Fruit fly (Drosophila melanogaster) whole organism, embryonic: ENCODE data around the gene LSm7.

ENCODE experiments used
- Antp ChIP-seq: fragments of 200-800 bp; sonication (Bioruptor generic); optimal IDR thresholded peaks from 3 replicates; lab custom pipeline; 2016; ENCODE audit warnings: missing biosample characterization, missing genetic modification characterization
- Awh ChIP-seq: fragments of 200-800 bp; sonication (Bioruptor generic); IDR thresholded peaks from 2 replicates; pipeline ENCODE4, ENCODE4 v1.3.6; 2022; ENCODE audit warnings: missing biosample characterization, missing genetic modification characterization
- B-H2 ChIP-seq: fragments of 200-800 bp; sonication (Bioruptor generic); optimal IDR thresholded peaks from 2 replicates; lab custom pipeline; 2018; ENCODE audit warnings: missing biosample characterization, mild to moderate bottlenecking, missing genetic modification characterization
- Bdp1 ChIP-seq: fragments of 200-800 bp; sonication (Bioruptor generic); optimal IDR thresholded peaks from 3 replicates; lab custom pipeline; 2016; ENCODE audit warnings: missing biosample characterization, missing genetic modification characterization
- Bteb2 ChIP-seq: fragments of 200-800 bp; sonication (Bioruptor generic); optimal IDR thresholded peaks from 2 replicates; lab custom pipeline; 2016; ENCODE audit warnings: missing biosample characterization, missing genetic modification characterization
- CG10366 ChIP-seq: fragments of 200-800 bp; sonication (Bioruptor generic); IDR thresholded peaks from 2 replicates; pipeline ENCODE4 v1.3.6; 2022; ENCODE audit warnings: missing biosample characterization, missing genetic modification characterization
- CG10979 ChIP-seq: fragments of 200-800 bp; sonication (Bioruptor generic); optimal IDR thresholded peaks from 2 replicates; lab custom pipeline; 2018; ENCODE audit warnings: missing biosample characterization, mild to moderate bottlenecking, missing genetic modification characterization, moderate library complexity
- CG11093 ChIP-seq: fragments of 200-800 bp; sonication (Bioruptor generic); IDR thresholded peaks from 3 replicates; pipeline ENCODE4 v1.3.6; 2022; ENCODE audit warnings: missing biosample characterization, missing genetic modification characterization
- CG11696 ChIP-seq: fragments of 200-800 bp; sonication (Bioruptor generic); IDR thresholded peaks from 2 replicates; pipeline ENCODE4 v1.3.6; 2022; ENCODE audit warnings: missing biosample characterization, missing genetic modification characterization
- CG11723 ChIP-seq: fragments of 200-800 bp; sonication (Bioruptor generic); optimal IDR thresholded peaks from 2 replicates; lab custom pipeline; 2017; ENCODE audit warnings: missing biosample characterization, mild to moderate bottlenecking, missing genetic modification characterization
- CG12155 ChIP-seq: fragments of 200-800 bp; sonication (Bioruptor generic); optimal IDR thresholded peaks from 3 replicates; lab custom pipeline; 2016; ENCODE audit warnings: missing biosample characterization, missing genetic modification characterization
- CG13287 ChIP-seq: fragments of 200-800 bp; sonication (Bioruptor generic); IDR thresholded peaks from 2 replicates; pipeline ENCODE4 v1.3.6; 2022; ENCODE audit warnings: missing biosample characterization, missing genetic modification characterization; ENCODE audit not compliant: partially characterized antibody
- CG14441 ChIP-seq: fragments of 200-800 bp; sonication (Bioruptor generic); IDR thresholded peaks from 2 replicates; pipeline ENCODE4 v1.3.6; 2022; ENCODE audit warnings: missing biosample characterization, missing genetic modification characterization
- CG15696 ChIP-seq: fragments of 200-800 bp; sonication (Bioruptor generic); optimal IDR thresholded peaks from 2 replicates; lab custom pipeline; 2019; ENCODE audit warnings: missing biosample characterization, mild to moderate bottlenecking, missing genetic modification characterization, moderate library complexity
- CG16779 ChIP-seq: fragments of 200-800 bp; sonication (Bioruptor generic); IDR thresholded peaks from 2 replicates; pipeline ENCODE4 v1.3.6; 2022; ENCODE audit warnings: missing biosample characterization, missing genetic modification characterization
- CG16813 ChIP-seq: fragments of 200-800 bp; sonication (Bioruptor generic); IDR thresholded peaks from 3 replicates; pipeline ENCODE4 v1.3.6; 2022; ENCODE audit warnings: missing biosample characterization, missing genetic modification characterization; ENCODE audit not compliant: partially characterized antibody
- CG2116 ChIP-seq: fragments of 200-800 bp; sonication (Bioruptor generic); optimal IDR thresholded peaks from 3 replicates; lab custom pipeline; 2018; ENCODE audit warnings: missing biosample characterization, mild to moderate bottlenecking, missing genetic modification characterization
- CG2678 ChIP-seq: fragments of 200-800 bp; sonication (Bioruptor generic); optimal IDR thresholded peaks from 3 replicates; lab custom pipeline; 2019; ENCODE audit warnings: missing biosample characterization, mild to moderate bottlenecking, missing genetic modification characterization, moderate library complexity
- CG31441 ChIP-seq: fragments of 200-800 bp; sonication (Bioruptor generic); IDR thresholded peaks from 2 replicates; pipeline ENCODE4 v1.3.6; 2022; ENCODE audit warnings: missing biosample characterization, missing genetic modification characterization
- CG4820 ChIP-seq: fragments of 200-800 bp; sonication (Bioruptor generic); optimal IDR thresholded peaks from 3 replicates; lab custom pipeline; 2016; ENCODE audit warnings: missing biosample characterization, missing genetic modification characterization
- CG5180 ChIP-seq: fragments of 200-800 bp; sonication (Bioruptor generic); optimal IDR thresholded peaks from 3 replicates; lab custom pipeline; 2017; ENCODE audit warnings: missing biosample characterization, missing genetic modification characterization, mild to moderate bottlenecking, moderate library complexity, missing genetic modification reagents
- CG6791 ChIP-seq: fragments of 200-800 bp; sonication (Bioruptor generic); IDR thresholded peaks from 3 replicates; pipeline ENCODE4 v1.3.6; 2022; ENCODE audit warnings: missing biosample characterization, missing genetic modification characterization; ENCODE audit not compliant: partially characterized antibody
- CG7745 ChIP-seq: fragments of 200-800 bp; sonication (Bioruptor generic); optimal IDR thresholded peaks from 2 replicates; lab custom pipeline; 2018; ENCODE audit warnings: missing biosample characterization, mild to moderate bottlenecking, missing genetic modification characterization, moderate library complexity
- CHES-1-like ChIP-seq: fragments of 200-800 bp; sonication (Bioruptor generic); optimal IDR thresholded peaks from 2 replicates; lab custom pipeline; 2016; ENCODE audit warnings: missing biosample characterization, missing genetic modification characterization
- Dad ChIP-seq: fragments of 200-800 bp; sonication (Bioruptor generic); optimal IDR thresholded peaks from 3 replicates; lab custom pipeline; 2016; ENCODE audit warnings: missing biosample characterization, missing genetic modification characterization
- Dek ChIP-seq: fragments of 200-800 bp; sonication (Bioruptor generic); optimal IDR thresholded peaks from 3 replicates; lab custom pipeline; 2019; ENCODE audit warnings: missing biosample characterization, mild to moderate bottlenecking, missing genetic modification characterization, moderate library complexity
- Fer3 ChIP-seq: fragments of 200-800 bp; sonication (Bioruptor generic); optimal IDR thresholded peaks from 2 replicates; lab custom pipeline; 2018; ENCODE audit warnings: missing biosample characterization, mild to moderate bottlenecking, missing genetic modification characterization, moderate library complexity
- MBD-R2 ChIP-seq: fragments of 200-800 bp; sonication (Bioruptor generic); IDR thresholded peaks from 2 replicates; pipeline ENCODE4 v1.3.6; 2022; ENCODE audit warnings: missing biosample characterization, missing genetic modification characterization
- Mad ChIP-seq: fragments of 200-800 bp; sonication (Bioruptor generic); optimal IDR thresholded peaks from 2 replicates; lab custom pipeline; 2016; ENCODE audit warnings: missing biosample characterization, missing genetic modification characterization
- Med ChIP-seq: fragments of 200-800 bp; sonication (Bioruptor generic); peaks from one replicate; lab custom pipeline; 2016; ENCODE audit warnings: missing biosample characterization, missing genetic modification characterization, mild to moderate bottlenecking, inconsistent platforms, moderate library complexity
- ato ChIP-seq: fragments of 200-800 bp; sonication (Bioruptor generic); IDR thresholded peaks from 2 replicates; pipeline ENCODE4 v1.3.6; 2022; ENCODE audit warnings: missing biosample characterization, missing genetic modification characterization; ENCODE audit not compliant: partially characterized antibody
- cad ChIP-seq: fragments of >200 bp; optimal IDR thresholded peaks from 2 replicates; lab custom pipeline; 2017; ENCODE audit warnings: missing biosample characterization, missing genetic modification characterization
- cas ChIP-seq: fragments of 200-800 bp; sonication (Bioruptor generic); IDR thresholded peaks from 2 replicates; pipeline ENCODE4 v1.3.6; 2022; ENCODE audit warnings: missing biosample characterization, missing genetic modification characterization
- eyg ChIP-seq: fragments of 200-800 bp; sonication (Bioruptor generic); optimal IDR thresholded peaks from 3 replicates; lab custom pipeline; 2016; ENCODE audit warnings: missing biosample characterization, missing genetic modification characterization
- fu2 ChIP-seq: fragments of 200-800 bp; sonication (Bioruptor generic); optimal IDR thresholded peaks from 2 replicates; lab custom pipeline; 2016; ENCODE audit warnings: missing biosample characterization, missing genetic modification characterization
- klu ChIP-seq: fragments of 200-800 bp; sonication (Bioruptor generic); IDR thresholded peaks from 2 replicates; pipeline ENCODE4 v1.3.6; 2022; ENCODE audit warnings: missing biosample characterization, missing genetic modification characterization
- org-1 ChIP-seq: fragments of 200-800 bp; sonication (Bioruptor generic); optimal IDR thresholded peaks from 2 replicates; lab custom pipeline; 2017; ENCODE audit warnings: missing biosample characterization, missing genetic modification characterization
- pb ChIP-seq: fragments of 200-800 bp; sonication (Bioruptor generic); optimal IDR thresholded peaks from 3 replicates; lab custom pipeline; 2016; ENCODE audit warnings: missing biosample characterization, missing genetic modification characterization
- pnt ChIP-seq: fragments of 200-800 bp; sonication (Bioruptor generic); optimal IDR thresholded peaks from 3 replicates; lab custom pipeline; 2016; ENCODE audit warnings: missing biosample characterization, missing genetic modification characterization
- prd ChIP-seq, 3 experiments: fragments of >200 bp in 2 of 3; fragments of 200-800 bp in 1 of 3; sonication (Bioruptor generic) in 1 of 3; optimal IDR thresholded peaks in 2 of 3; IDR thresholded peaks in 1 of 3; 2 replicates in 2 of 3; 3 replicates in 1 of 3; pipeline versions ENCODE4 v1.3.6 to Lab custom; 2017 to 2022; ENCODE audit warnings: missing biosample characterization in 1 of 3, missing genetic modification characterization in 1 of 3
- ranshi ChIP-seq: fragments of 200-800 bp; sonication (Bioruptor generic); IDR thresholded peaks from 2 replicates; pipeline ENCODE4 v1.3.6; 2022; ENCODE audit warnings: missing biosample characterization, missing genetic modification characterization
- schlank ChIP-seq: fragments of 200-800 bp; sonication (Bioruptor generic); optimal IDR thresholded peaks from 2 replicates; lab custom pipeline; 2018; ENCODE audit warnings: missing biosample characterization, mild to moderate bottlenecking, missing genetic modification characterization
- sd ChIP-seq: fragments of 200-800 bp; sonication (Bioruptor generic); optimal IDR thresholded peaks from 3 replicates; lab custom pipeline; 2018; ENCODE audit warnings: missing biosample characterization, mild to moderate bottlenecking, missing genetic modification characterization, moderate library complexity
- sima ChIP-seq: fragments of 200-800 bp; sonication (Bioruptor generic); optimal IDR thresholded peaks from 2 replicates; lab custom pipeline; 2016; ENCODE audit warnings: missing biosample characterization, missing genetic modification characterization
- sisA ChIP-seq: fragments of 200-800 bp; sonication (Bioruptor generic); IDR thresholded peaks from 2 replicates; pipeline ENCODE4 v1.3.6; 2022; ENCODE audit warnings: missing biosample characterization, missing genetic modification characterization
- so ChIP-seq: fragments of 200-800 bp; sonication (Bioruptor generic); IDR thresholded peaks from 3 replicates; pipeline ENCODE4 v1.3.6; 2022; ENCODE audit warnings: missing biosample characterization, missing genetic modification characterization
- tup ChIP-seq: fragments of 200-800 bp; sonication (Bioruptor generic); optimal IDR thresholded peaks from 2 replicates; lab custom pipeline; 2016; ENCODE audit warnings: missing biosample characterization, mild to moderate bottlenecking, missing genetic modification characterization, moderate library complexity
- vnd ChIP-seq: fragments of 200-800 bp; sonication (Bioruptor generic); IDR thresholded peaks from 3 replicates; pipeline ENCODE4 v1.3.6; 2022; ENCODE audit warnings: missing biosample characterization, missing genetic modification characterization; ENCODE audit not compliant: partially characterized antibody

Gene LSm7

dm6 chr2L:16720707-16721700 lies 21.9 kb downstream of the LSm7 start (continued):
- TF ChIP-seq Bdp1 (GFP tag; lab: Kevin White, UChicago) (peak; percentile 35), ato (GFP tag; lab: Robert Waterston, UW) (no peak), CG10366 (peak; percentile 95), CG16813 (no peak), prd (optimal IDR thresholded peaks at IDR 0.05; lab: Kevin White, UChicago) (no peak), prd (GFP tag; IDR thresholded peaks at IDR 0.05; lab: Robert Waterston, UW) (peak; percentile 98), sisA (GFP tag; lab: Robert Waterston, UW) (peak; percentile 91), fu2 (GFP tag; lab: Kevin White, UChicago) (peak; percentile 46), Fer3 (tag; lab: Kevin White, UChicago) (peak; percentile 94), eyg (peak; percentile 16), CG10979 (tag; lab: Kevin White, UChicago) (peak; percentile 90), CG5180 (GFP tag; lab: Kevin White, UChicago) (peak; percentile 82), klu (GFP tag; lab: Robert Waterston, UW) (peak; percentile 88), pnt (peak; percentile 80), CG4820 (GFP tag; lab: Kevin White, UChicago) (peak; percentile 93), CG2678 (tag; lab: Kevin White, UChicago) (peak; percentile 95), B-H2 (GFP tag; lab: Kevin White, UChicago) (no peak), CG7745 (peak; percentile 7), org-1 (GFP tag; lab: Kevin White, UChicago) (peak; percentile 59), CG31441 (GFP tag; lab: Robert Waterston, UW) (peak; percentile 94), Dad (GFP tag; lab: Kevin White, UChicago) (peak; percentile 74), ranshi (GFP tag; lab: Robert Waterston, UW) (peak; percentile 92), CG14441 (GFP tag; lab: Robert Waterston, UW) (peak; percentile 97), CG11093 (GFP tag; lab: Robert Waterston, UW) (peak; percentile 93), cad (no peak), Awh (GFP tag; lab: Robert Waterston, UW) (peak; percentile 98), Bteb2 (peak; percentile 75), CG11723 (GFP tag; lab: Kevin White, UChicago) (peak; percentile 84), CG11696 (GFP tag; lab: Robert Waterston, UW) (peak; percentile 87), CG13287 (no peak), CG2116 (GFP tag; lab: Kevin White, UChicago) (peak; percentile 64), vnd (GFP tag; lab: Robert Waterston, UW) (no peak), MBD-R2 (GFP tag; lab: Robert Waterston, UW) (peak; percentile 56; the same call in 1 of the 2 replicates), Antp (peak; percentile 61), schlank (tag; lab: Kevin White, UChicago) (peak; percentile 69), CG16779 (GFP tag; lab: Robert Waterston, UW) (peak; percentile 93), sima (GFP tag; lab: Kevin White, UChicago) (peak; percentile 42), so (peak; percentile 94), tup (peak; percentile 62), CHES-1-like (GFP tag; lab: Kevin White, UChicago) (peak; percentile 32), CG15696 (peak; percentile 76), Med (GFP tag; lab: Kevin White, UChicago) (peak; percentile 95), pb (GFP tag; lab: Kevin White, UChicago) (peak; percentile 22), Dek (tag; lab: Kevin White, UChicago) (peak; percentile 85), cas (peak; percentile 73), CG6791 (no peak), sd (tag; lab: Kevin White, UChicago) (peak; percentile 51), Mad (GFP tag; lab: Kevin White, UChicago) (peak; percentile 77), CG12155 (peak; percentile 79)
